Worm (Caenorhabditis elegans): Measurements from ENCODE around the gene dpy-19.

- TF ChIP-seq unc-62 (GFP tag; optimal IDR thresholded peaks at IDR 0.05 in 1 of 2) = no peak
- no peak for TF ChIP-seq unc-62 (tag; optimal IDR thresholded peaks at IDR 0.05)
- no peak for TF ChIP-seq fos-1 (tag; optimal IDR thresholded peaks at IDR 0.05)
- TF ChIP-seq nhr-6 (tag; optimal IDR thresholded peaks at IDR 0.05) = no peak
- TF ChIP-seq F49E8.2 (tag; optimal IDR thresholded peaks at IDR 0.05; ENCODE audit: borderline replicate concordance) = no peak
- TF ChIP-seq lin-13 (GFP tag; optimal IDR thresholded peaks at IDR 0.05) = no peak
- TF ChIP-seq mep-1 (tag; optimal IDR thresholded peaks at IDR 0.05) = no peak
- TF ChIP-seq tag-97 (GFP tag; IDR thresholded peaks at IDR 0.05) = no peak
- TF ChIP-seq nhr-102 (tag; optimal IDR thresholded peaks at IDR 0.05) = no peak
- no peak for TF ChIP-seq lim-7 (GFP tag; IDR thresholded peaks at IDR 0.05)
- no peak for TF ChIP-seq egl-27 (tag; optimal IDR thresholded peaks at IDR 0.05)
- no peak for TF ChIP-seq fkh-10 (GFP tag; optimal IDR thresholded peaks at IDR 0.05)
- TF ChIP-seq gei-8 (GFP tag; optimal IDR thresholded peaks at IDR 0.05) = no peak
These were observed 11.2 kb downstream of the dpy-19 start for ce11 chrIII:8656055-8656454.

Data from whole organism, L4 larva.